Worm (Caenorhabditis elegans) whole organism, L1 larva: ENCODE results near the gene M02D8.7.

Source experiments
- efl-3 ChIP-seq: fragments of 200-800 bp; sonication (Bioruptor generic); optimal IDR thresholded peaks from 2 replicates; lab custom pipeline; 2018; ENCODE audit warnings: mild to moderate bottlenecking, missing genetic modification characterization, missing compliant biosample characterization
- elt-2 ChIP-seq: sonication (generic microtip); optimal IDR thresholded peaks from 2 replicates; lab custom pipeline; 2016; ENCODE audit warnings: missing genetic modification characterization, mild to moderate bottlenecking, inconsistent platforms, missing compliant biosample characterization, missing genetic modification reagents
- hlh-4 ChIP-seq: sonication (generic microtip); optimal IDR thresholded peaks from 2 replicates; lab custom pipeline; 2016; ENCODE audit warnings: mild to moderate bottlenecking, missing genetic modification characterization, missing compliant biosample characterization
- jun-1 ChIP-seq: fragments of 150-350 bp; optimal IDR thresholded peaks from 2 replicates; lab custom pipeline; 2014; ENCODE audit warnings: missing biosample characterization, missing genetic modification reagents, missing genetic modification characterization

DNA sequence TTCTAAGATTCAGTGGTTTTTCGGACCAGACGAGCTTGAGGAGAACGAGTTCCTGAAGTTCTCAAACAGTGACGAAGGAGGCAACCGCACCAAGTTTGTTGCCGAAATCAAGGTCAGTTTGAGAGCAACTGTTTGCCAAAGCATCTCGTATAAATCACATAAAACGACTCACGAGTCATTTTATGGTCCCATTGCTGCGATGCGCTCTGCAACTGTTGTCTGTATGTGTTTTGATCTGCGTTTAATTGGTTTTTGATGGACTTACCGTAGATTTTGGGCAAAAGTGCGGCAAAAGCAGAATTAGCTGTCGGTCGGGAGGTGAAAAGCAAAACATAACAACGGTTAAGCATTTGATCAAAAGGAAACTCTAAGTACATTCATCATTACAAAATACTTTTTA is 21.2 kb upstream of the M02D8.7 start:
- TF ChIP-seq jun-1 (tag; lab: Kevin White, UChicago) (no peak), efl-3 (GFP tag; lab: Kevin White, UChicago) (no peak), hlh-4 (no peak), elt-2 (no peak)
